Worm (Caenorhabditis elegans) whole organism, young adult: Measurements from ENCODE around the gene nspb-1.
A peak's percentile ranks its signal among the peaks of the same experiment; 100 is the strongest.

Experiments
- B0035.1 ChIP-seq: sonication (generic microtip); optimal IDR thresholded peaks from 2 replicates; lab custom pipeline; 2016; ENCODE audit warnings: missing genetic modification characterization, mild to moderate bottlenecking, missing compliant biosample characterization, missing genotype, missing genetic modification reagents
- B0261.1 ChIP-seq: sonication (generic microtip); optimal IDR thresholded peaks from 2 replicates; lab custom pipeline; 2016; ENCODE audit warnings: mild to moderate bottlenecking, missing genetic modification characterization, moderate library complexity, missing compliant biosample characterization
- D2030.7 ChIP-seq: fragments of 200-800 bp; sonication (Bioruptor generic); IDR thresholded peaks from 2 replicates; pipeline ENCODE4 v1.3.6; 2022; ENCODE audit warnings: missing genetic modification reagents, missing genetic modification characterization, missing compliant biosample characterization
- F22D6.2 ChIP-seq: sonication (generic microtip); optimal IDR thresholded peaks from 2 replicates; lab custom pipeline; 2016; ENCODE audit warnings: mild to moderate bottlenecking, missing genetic modification characterization, missing compliant biosample characterization
- F23B12.7 ChIP-seq: sonication (generic microtip); optimal IDR thresholded peaks from 2 replicates; lab custom pipeline; 2017; ENCODE audit warnings: missing genetic modification characterization, mild to moderate bottlenecking, missing compliant biosample characterization, antibody characterized with exemption, moderate library complexity; ENCODE audit not compliant: insufficient read depth
- F57C9.4 ChIP-seq: sonication (generic microtip); optimal IDR thresholded peaks from 2 replicates; lab custom pipeline; 2017; ENCODE audit warnings: mild to moderate bottlenecking, missing genetic modification characterization, missing compliant biosample characterization
- K12H6.12 ChIP-seq: fragments of 200-800 bp; sonication (Bioruptor generic); optimal IDR thresholded peaks from 2 replicates; lab custom pipeline; 2018; ENCODE audit warnings: mild to moderate bottlenecking, missing genetic modification characterization, missing compliant biosample characterization
- T07F8.4 ChIP-seq: sonication (generic microtip); optimal IDR thresholded peaks from 2 replicates; lab custom pipeline; 2016; ENCODE audit warnings: mild to moderate bottlenecking, missing genetic modification characterization, moderate library complexity, missing compliant biosample characterization
- Y53F4B.3 ChIP-seq: fragments of 200-800 bp; sonication (Bioruptor generic); IDR thresholded peaks from 2 replicates; pipeline ENCODE4 v1.3.6; 2022; ENCODE audit warnings: missing genetic modification reagents, missing genetic modification characterization, missing compliant biosample characterization
- Y95B8A.8 ChIP-seq: fragments of 200-800 bp; sonication (Bioruptor generic); IDR thresholded peaks from 2 replicates; pipeline ENCODE4 v1.3.6; 2022; ENCODE audit warnings: missing genetic modification reagents, missing genetic modification characterization, missing compliant biosample characterization
- attf-5 ChIP-seq: fragments of 200-800 bp; sonication (Bioruptor generic); optimal IDR thresholded peaks from 2 replicates; lab custom pipeline; 2018; ENCODE audit warnings: mild to moderate bottlenecking, missing genetic modification characterization, missing compliant biosample characterization
- attf-6 ChIP-seq: fragments of 200-800 bp; sonication (Bioruptor generic); IDR thresholded peaks from 2 replicates; pipeline ENCODE4 v1.3.6; 2022; ENCODE audit warnings: missing genetic modification reagents, missing genetic modification characterization, missing compliant biosample characterization
- bed-2 ChIP-seq: fragments of 200-800 bp; sonication (Bioruptor generic); IDR thresholded peaks from 2 replicates; pipeline ENCODE4 v1.3.6; 2022; ENCODE audit warnings: missing genetic modification reagents, missing genetic modification characterization, missing compliant biosample characterization
- cebp-1 ChIP-seq, 2 experiments: fragments of 200-800 bp in 1 of 2; sonication (Bioruptor generic) in 1 of 2; sonication (generic microtip) in 1 of 2; IDR thresholded peaks in 1 of 2; optimal IDR thresholded peaks in 1 of 2; 2 replicates each; pipeline versions ENCODE4 v1.3.6 to Lab custom; 2017 to 2022; ENCODE audit warnings: missing compliant biosample characterization in 2 of 2, missing genetic modification characterization in 2 of 2, mild to moderate bottlenecking in 1 of 2, missing genetic modification reagents in 1 of 2, moderate library complexity in 1 of 2
- ceh-27 ChIP-seq: fragments of 200-800 bp; sonication (Bioruptor generic); optimal IDR thresholded peaks from 2 replicates; lab custom pipeline; 2018; ENCODE audit warnings: mild to moderate bottlenecking, missing genetic modification characterization, moderate library complexity, missing compliant biosample characterization
- ceh-40 ChIP-seq: fragments of 200-800 bp; sonication (Bioruptor generic); IDR thresholded peaks from 2 replicates; pipeline ENCODE4 v1.3.6; 2022; ENCODE audit warnings: missing genetic modification characterization, missing compliant biosample characterization
- ceh-91 ChIP-seq: fragments of 200-800 bp; sonication (Bioruptor generic); IDR thresholded peaks from 2 replicates; pipeline ENCODE4 v1.3.6; 2022; ENCODE audit warnings: missing genetic modification reagents, missing genetic modification characterization, missing compliant biosample characterization
- chd-7 ChIP-seq: sonication (generic microtip); optimal IDR thresholded peaks from 2 replicates; lab custom pipeline; 2016; ENCODE audit warnings: mild to moderate bottlenecking, missing genetic modification characterization, moderate library complexity, missing compliant biosample characterization
- dpl-1 ChIP-seq: fragments of 150-350 bp; optimal IDR thresholded peaks from 2 replicates; lab custom pipeline; 2014; ENCODE audit warnings: missing biosample characterization, missing genetic modification reagents, missing genetic modification characterization
- egrh-3 ChIP-seq: fragments of 200-800 bp; sonication (Bioruptor generic); IDR thresholded peaks from 2 replicates; pipeline ENCODE4 v1.3.6; 2022; ENCODE audit warnings: missing genetic modification reagents, missing genetic modification characterization, missing compliant biosample characterization
- hlh-12 ChIP-seq: sonication (generic microtip); optimal IDR thresholded peaks from 2 replicates; lab custom pipeline; 2016; ENCODE audit warnings: missing genetic modification characterization, missing compliant biosample characterization
- hmg-1.2 ChIP-seq: fragments of 200-800 bp; sonication (Bioruptor generic); IDR thresholded peaks from 2 replicates; pipeline ENCODE4 v1.3.6; 2022; ENCODE audit warnings: missing genetic modification reagents, missing genetic modification characterization, missing compliant biosample characterization
- hsf-1 ChIP-seq: fragments of 200-800 bp; sonication (Bioruptor generic); IDR thresholded peaks from 2 replicates; pipeline ENCODE4 v1.3.6; 2022; ENCODE audit warnings: missing genetic modification reagents, missing genetic modification characterization, missing compliant biosample characterization
- lag-1 ChIP-seq: fragments of 200-800 bp; sonication (Bioruptor generic); IDR thresholded peaks from 2 replicates; pipeline ENCODE4 v1.3.6; 2022; ENCODE audit warnings: missing genetic modification reagents, missing genetic modification characterization, missing compliant biosample characterization
- lin-40 ChIP-seq: sonication (generic microtip); optimal IDR thresholded peaks from 2 replicates; lab custom pipeline; 2016; ENCODE audit warnings: missing genetic modification characterization, mild to moderate bottlenecking, missing compliant biosample characterization, missing genotype, missing genetic modification reagents
- lsl-1 ChIP-seq: fragments of 200-800 bp; sonication (Bioruptor generic); optimal IDR thresholded peaks from 2 replicates; lab custom pipeline; 2018; ENCODE audit warnings: mild to moderate bottlenecking, missing genetic modification characterization, moderate library complexity, missing compliant biosample characterization
- lsy-27 ChIP-seq: sonication (generic microtip); optimal IDR thresholded peaks from 2 replicates; lab custom pipeline; 2017; ENCODE audit warnings: missing genetic modification characterization, mild to moderate bottlenecking, missing compliant biosample characterization, antibody characterized with exemption, missing genotype, borderline replicate concordance; ENCODE audit not compliant: insufficient read depth
- madf-3 ChIP-seq: fragments of 200-800 bp; sonication (Bioruptor generic); IDR thresholded peaks from 2 replicates; pipeline ENCODE4 v1.3.6; 2022; ENCODE audit warnings: missing genetic modification reagents, missing genetic modification characterization, missing compliant biosample characterization
- madf-6 ChIP-seq: fragments of 200-800 bp; sonication (Bioruptor generic); IDR thresholded peaks from 2 replicates; pipeline ENCODE4 v1.3.6; 2022; ENCODE audit warnings: missing genetic modification reagents, missing genetic modification characterization, missing compliant biosample characterization
- mcd-1 ChIP-seq: fragments of 200-800 bp; sonication (Bioruptor generic); IDR thresholded peaks from 2 replicates; pipeline ENCODE4 v1.3.6; 2022; ENCODE audit warnings: missing genetic modification reagents, missing genetic modification characterization, missing compliant biosample characterization
- nfya-2 ChIP-seq: fragments of 200-800 bp; sonication (Bioruptor generic); IDR thresholded peaks from 2 replicates; pipeline ENCODE4 v1.3.6; 2022; ENCODE audit warnings: missing genetic modification reagents, missing genetic modification characterization, missing compliant biosample characterization
- nhr-80 ChIP-seq: sonication (generic microtip); optimal IDR thresholded peaks from 2 replicates; lab custom pipeline; 2016; ENCODE audit warnings: missing genetic modification characterization, missing compliant biosample characterization
- repo-1 ChIP-seq: sonication (generic microtip); optimal IDR thresholded peaks from 2 replicates; lab custom pipeline; 2017; ENCODE audit warnings: mild to moderate bottlenecking, missing genetic modification characterization, missing compliant biosample characterization
- snpc-4 ChIP-seq, 5 experiments: fragments of 150-350 bp in 1 of 5; sonication (generic microtip) in 4 of 5; optimal IDR thresholded peaks; 2 replicates each; lab custom pipeline; 2014 to 2018; ENCODE audit warnings: missing genetic modification characterization in 5 of 5, missing biosample characterization in 3 of 5, antibody characterized with exemption in 2 of 5, mild to moderate bottlenecking in 2 of 5, missing compliant biosample characterization in 2 of 5, missing genotype in 2 of 5, moderate library complexity in 2 of 5, missing genetic modification reagents in 1 of 5
- xnd-1 ChIP-seq: sonication (generic microtip); optimal IDR thresholded peaks from 2 replicates; lab custom pipeline; 2016; ENCODE audit warnings: missing genotype, missing genetic modification reagents, missing genetic modification characterization, missing compliant biosample characterization
- zfh-2 ChIP-seq: fragments of 200-800 bp; sonication (Bioruptor generic); conservative IDR thresholded peaks from 2 replicates; pipeline ENCODE4 v1.3.6; 2022; ENCODE audit warnings: missing genetic modification reagents, missing genetic modification characterization, missing compliant biosample characterization
- ztf-18 ChIP-seq: sonication (generic microtip); optimal IDR thresholded peaks from 2 replicates; lab custom pipeline; 2016; ENCODE audit warnings: missing genotype, mild to moderate bottlenecking, missing genetic modification characterization, missing compliant biosample characterization
- ztf-22 ChIP-seq: fragments of 200-800 bp; sonication (Bioruptor generic); optimal IDR thresholded peaks from 2 replicates; lab custom pipeline; 2018; ENCODE audit warnings: mild to moderate bottlenecking, missing genetic modification characterization, moderate library complexity, missing compliant biosample characterization

The nspb-1 gene

ce11 chrIV:6618607-6619006, 27.7 kb upstream of the nspb-1 start:
- TF ChIP-seq lin-40: peak; percentile 3
- TF ChIP-seq ztf-22 (GFP tag; lab: Kevin White, UChicago): no peak
- no peak for TF ChIP-seq nfya-2
- TF ChIP-seq egrh-3 (GFP tag; lab: Robert Waterston, UW): no peak
- TF ChIP-seq ztf-18 (tag; lab: Kevin White, UChicago): peak; percentile 0
- peak; percentile 83 for TF ChIP-seq cebp-1 (GFP tag; IDR thresholded peaks at IDR 0.05; lab: Robert Waterston, UW)
- peak; percentile 95 for TF ChIP-seq cebp-1 (tag; optimal IDR thresholded peaks at IDR 0.05; lab: Kevin White, UChicago)
- TF ChIP-seq hmg-1.2 (GFP tag; lab: Robert Waterston, UW): peak; percentile 52; the same call in 1 of the 2 replicates
- TF ChIP-seq nhr-80 (tag; lab: Kevin White, UChicago): peak; percentile 27
- peak; percentile 81 for TF ChIP-seq attf-5

- TF ChIP-seq hsf-1 (GFP tag; lab: Robert Waterston, UW): peak; percentile 45; the same call in 1 of the 2 replicates
- TF ChIP-seq F23B12.7 (tag; lab: Kevin White, UChicago): peak; percentile 16
- TF ChIP-seq lsy-27 (tag; lab: Kevin White, UChicago): no peak
- peak; percentile 36; the same call in 1 of the 2 replicates for TF ChIP-seq D2030.7
- no peak for TF ChIP-seq ceh-27 (GFP tag; lab: Kevin White, UChicago)
- TF ChIP-seq B0261.1 (tag; lab: Kevin White, UChicago): no peak
- no peak for TF ChIP-seq repo-1 (tag; lab: Kevin White, UChicago)
- no peak for TF ChIP-seq bed-2 (GFP tag; lab: Robert Waterston, UW)
- TF ChIP-seq hmg-1.2 (GFP tag; lab: Robert Waterston, UW): peak; percentile 100
- no peak for TF ChIP-seq snpc-4 (GFP tag; optimal IDR thresholded peaks at IDR 0.05; lab: Kevin White, UChicago)
- peak in 3 of 4 experiments; percentile 67 to 82 (median 74) for TF ChIP-seq snpc-4 (tag; optimal IDR thresholded peaks at IDR 0.05; lab: Kevin White, UChicago)
- TF ChIP-seq madf-3 (GFP tag; lab: Robert Waterston, UW): no peak
- TF ChIP-seq T07F8.4 (tag; lab: Kevin White, UChicago): no peak
- TF ChIP-seq mcd-1 (GFP tag; lab: Robert Waterston, UW): peak; percentile 51; the same call in 1 of the 2 replicates
- TF ChIP-seq ceh-40 (GFP tag; lab: Robert Waterston, UW): no peak
- no peak for TF ChIP-seq ceh-91 (GFP tag; lab: Robert Waterston, UW)
- peak; percentile 32 for TF ChIP-seq lsl-1 (GFP tag; lab: Kevin White, UChicago)
- no peak for TF ChIP-seq hlh-12 (tag; lab: Kevin White, UChicago)
- no peak for TF ChIP-seq Y53F4B.3 (GFP tag; lab: Robert Waterston, UW)
- peak; percentile 27 for TF ChIP-seq attf-5
- TF ChIP-seq B0035.1 (tag; lab: Kevin White, UChicago): no peak
- TF ChIP-seq chd-7 (tag; lab: Kevin White, UChicago): no peak
- no peak for TF ChIP-seq F57C9.4 (tag; lab: Kevin White, UChicago)
- no peak for TF ChIP-seq Y95B8A.8
- TF ChIP-seq zfh-2: no peak
- no peak for TF ChIP-seq attf-6 (GFP tag; lab: Robert Waterston, UW)
- no peak for TF ChIP-seq cebp-1 (GFP tag; IDR thresholded peaks at IDR 0.05; lab: Robert Waterston, UW)
- TF ChIP-seq cebp-1 (tag; optimal IDR thresholded peaks at IDR 0.05; lab: Kevin White, UChicago): no peak
- no peak for TF ChIP-seq xnd-1 (tag; lab: Kevin White, UChicago)
- no peak for TF ChIP-seq dpl-1 (GFP tag; lab: Kevin White, UChicago)
- peak; percentile 31; the same call in 1 of the 2 replicates for TF ChIP-seq madf-6 (GFP tag; lab: Robert Waterston, UW)
- no peak for TF ChIP-seq F22D6.2 (tag; lab: Kevin White, UChicago)
- no peak for TF ChIP-seq lag-1 (GFP tag; lab: Robert Waterston, UW)
- TF ChIP-seq K12H6.12 (tag; lab: Kevin White, UChicago): no peak
These were observed 22.4 kb upstream of the nspb-1 start, which contains the start of gene drh-1 for ce11 chrIV:6613296-6613695. drh-1 (minus strand) TSS chrIV:6613353.
